Fruit fly (Drosophila melanogaster) whole organism, embryonic: ENCODE results near the gene ftz.

Source experiments
- ATbp ChIP-seq: fragments of 200-800 bp; sonication (Bioruptor generic); optimal IDR thresholded peaks from 2 replicates; lab custom pipeline; 2017; ENCODE audit warnings: missing biosample characterization, mild to moderate bottlenecking, missing genetic modification characterization, missing genetic modification reagents
- Abd-B ChIP-seq: fragments of 200-800 bp; sonication (Bioruptor generic); optimal IDR thresholded peaks from 2 replicates; lab custom pipeline; 2018; ENCODE audit warnings: missing biosample characterization, mild to moderate bottlenecking, missing genetic modification characterization, moderate library complexity
- Antp ChIP-seq: fragments of 200-800 bp; sonication (Bioruptor generic); optimal IDR thresholded peaks from 3 replicates; lab custom pipeline; 2016; ENCODE audit warnings: missing biosample characterization, missing genetic modification characterization
- Bgb ChIP-seq: fragments of 200-800 bp; sonication (Bioruptor generic); IDR thresholded peaks from 2 replicates; pipeline ENCODE4 v1.3.6; 2022; ENCODE audit warnings: missing biosample characterization, missing genetic modification characterization; ENCODE audit not compliant: partially characterized antibody
- CG12071 ChIP-seq: fragments of 200-800 bp; sonication (Bioruptor generic); optimal IDR thresholded peaks from 3 replicates; lab custom pipeline; 2018; ENCODE audit warnings: missing biosample characterization, mild to moderate bottlenecking, missing genetic modification characterization
- CG1233 ChIP-seq: fragments of 200-800 bp; sonication (Bioruptor generic); optimal IDR thresholded peaks from 4 replicates; lab custom pipeline; 2018; ENCODE audit warnings: missing biosample characterization, mild to moderate bottlenecking, missing genetic modification characterization
- CG12769 ChIP-seq: fragments of 200-800 bp; sonication (Bioruptor generic); optimal IDR thresholded peaks from 2 replicates; lab custom pipeline; 2019; ENCODE audit warnings: missing biosample characterization, mild to moderate bottlenecking, missing genetic modification characterization, moderate library complexity
- CG13287 ChIP-seq: fragments of 200-800 bp; sonication (Bioruptor generic); IDR thresholded peaks from 2 replicates; pipeline ENCODE4 v1.3.6; 2022; ENCODE audit warnings: missing biosample characterization, missing genetic modification characterization; ENCODE audit not compliant: partially characterized antibody
- CG15514 ChIP-seq: fragments of 200-800 bp; sonication (Bioruptor generic); optimal IDR thresholded peaks from 3 replicates; lab custom pipeline; 2017; ENCODE audit warnings: missing biosample characterization, missing genetic modification characterization, mild to moderate bottlenecking, moderate library complexity, missing genetic modification reagents
- CG15696 ChIP-seq: fragments of 200-800 bp; sonication (Bioruptor generic); optimal IDR thresholded peaks from 2 replicates; lab custom pipeline; 2019; ENCODE audit warnings: missing biosample characterization, mild to moderate bottlenecking, missing genetic modification characterization, moderate library complexity
- CG1647 ChIP-seq: fragments of 200-800 bp; sonication (Bioruptor generic); optimal IDR thresholded peaks from 3 replicates; lab custom pipeline; 2016; ENCODE audit warnings: missing biosample characterization, missing genetic modification characterization
- CG18764 ChIP-seq: fragments of 200-800 bp; sonication (Bioruptor generic); optimal IDR thresholded peaks from 3 replicates; lab custom pipeline; 2016; ENCODE audit warnings: missing biosample characterization, missing genetic modification characterization
- CG30431 ChIP-seq: fragments of 200-800 bp; sonication (Bioruptor generic); optimal IDR thresholded peaks from 2 replicates; lab custom pipeline; 2017; ENCODE audit warnings: missing biosample characterization, missing genetic modification characterization
- CG31388 ChIP-seq: fragments of 200-800 bp; sonication (Bioruptor generic); optimal IDR thresholded peaks from 2 replicates; lab custom pipeline; 2016; ENCODE audit warnings: missing biosample characterization, missing genetic modification characterization
- CG34422 ChIP-seq: fragments of 200-800 bp; sonication (Bioruptor generic); IDR thresholded peaks from 3 replicates; pipeline ENCODE4 v1.3.6; 2022; ENCODE audit warnings: missing biosample characterization, missing genetic modification characterization
- CG4328 ChIP-seq: fragments of 200-800 bp; sonication (Bioruptor generic); optimal IDR thresholded peaks from 3 replicates; lab custom pipeline; 2017; ENCODE audit warnings: missing biosample characterization, missing genetic modification reagents, missing genetic modification characterization
- CG7372 ChIP-seq: fragments of 200-800 bp; sonication (Bioruptor generic); IDR thresholded peaks from 2 replicates; pipeline ENCODE4 v1.3.6; 2022; ENCODE audit warnings: missing biosample characterization, missing genetic modification characterization
- CG7556 ChIP-seq: fragments of 200-800 bp; sonication (Bioruptor generic); optimal IDR thresholded peaks from 2 replicates; lab custom pipeline; 2017; ENCODE audit warnings: missing biosample characterization, mild to moderate bottlenecking, missing genetic modification characterization
- CG7839 ChIP-seq: fragments of 200-800 bp; sonication (Bioruptor generic); optimal IDR thresholded peaks from 3 replicates; lab custom pipeline; 2018; ENCODE audit warnings: missing biosample characterization, mild to moderate bottlenecking, missing genetic modification characterization, moderate library complexity
- CG8281 ChIP-seq: fragments of 200-800 bp; sonication (Bioruptor generic); optimal IDR thresholded peaks from 2 replicates; lab custom pipeline; 2018; ENCODE audit warnings: missing biosample characterization, mild to moderate bottlenecking, missing genetic modification characterization, moderate library complexity
- CG9932 ChIP-seq: fragments of 200-800 bp; sonication (Bioruptor generic); IDR thresholded peaks from 2 replicates; pipeline ENCODE4 v1.3.6; 2022; ENCODE audit warnings: missing biosample characterization, missing genetic modification characterization
- CkIIα-i1 ChIP-seq: fragments of 200-800 bp; sonication (Bioruptor generic); IDR thresholded peaks from 2 replicates; pipeline ENCODE4 v1.3.6; 2022; ENCODE audit warnings: missing biosample characterization, missing genetic modification characterization
- D19B ChIP-seq: fragments of 200-800 bp; sonication (Bioruptor generic); optimal IDR thresholded peaks from 2 replicates; lab custom pipeline; 2017; ENCODE audit warnings: missing biosample characterization, mild to moderate bottlenecking, missing genetic modification characterization
- Dfd ChIP-seq, 2 experiments: fragments of >200 bp; optimal IDR thresholded peaks; 2 replicates each; lab custom pipeline; 2017; ENCODE audit warnings: missing biosample characterization in 2 of 2, missing genetic modification characterization in 2 of 2
- Dll ChIP-seq: fragments of 200-800 bp; sonication (Bioruptor generic); IDR thresholded peaks from 4 replicates; pipeline ENCODE4 v1.3.6; 2022; ENCODE audit warnings: missing biosample characterization, missing genetic modification characterization; ENCODE audit not compliant: partially characterized antibody
- Drgx ChIP-seq: fragments of 200-800 bp; sonication (Bioruptor generic); IDR thresholded peaks from 2 replicates; pipeline ENCODE4 v1.3.6; 2022; ENCODE audit warnings: missing biosample characterization, missing genetic modification characterization
- H15 ChIP-seq: fragments of 200-800 bp; sonication (Bioruptor generic); IDR thresholded peaks from 3 replicates; pipeline ENCODE4 v1.3.6; 2022; ENCODE audit warnings: missing biosample characterization, missing genetic modification characterization
- Hmx ChIP-seq: fragments of 200-800 bp; sonication (Bioruptor generic); optimal IDR thresholded peaks from 2 replicates; lab custom pipeline; 2016; ENCODE audit warnings: missing biosample characterization, missing genetic modification characterization
- Hr3 ChIP-seq: fragments of 200-800 bp; sonication (Bioruptor generic); optimal IDR thresholded peaks from 3 replicates; lab custom pipeline; 2016; ENCODE audit warnings: missing biosample characterization, missing genetic modification characterization
- NC2β ChIP-seq: fragments of 200-800 bp; sonication (Bioruptor generic); optimal IDR thresholded peaks from 2 replicates; lab custom pipeline; 2016; ENCODE audit warnings: missing biosample characterization, missing genetic modification characterization
- NK7.1 ChIP-seq: fragments of 200-800 bp; sonication (Bioruptor generic); optimal IDR thresholded peaks from 3 replicates; lab custom pipeline; 2016; ENCODE audit warnings: missing biosample characterization, missing genetic modification characterization
- Nf-YA ChIP-seq: fragments of 200-800 bp; sonication (Bioruptor generic); IDR thresholded peaks from 2 replicates; pipeline ENCODE4 v1.3.6; 2022; ENCODE audit warnings: missing biosample characterization, missing genetic modification characterization
- Nf-YC ChIP-seq: fragments of 200-800 bp; optimal IDR thresholded peaks from 3 replicates; lab custom pipeline; 2019; ENCODE audit warnings: missing biosample characterization, mild to moderate bottlenecking, missing genetic modification characterization, moderate library complexity
- Oaz ChIP-seq: fragments of 200-800 bp; sonication (Bioruptor generic); IDR thresholded peaks from 2 replicates; pipeline ENCODE4 v1.3.6; 2022; ENCODE audit warnings: missing biosample characterization, missing genetic modification characterization
- Sox102F ChIP-seq: fragments of 200-800 bp; sonication (Bioruptor generic); optimal IDR thresholded peaks from 2 replicates; lab custom pipeline; 2018; ENCODE audit warnings: missing biosample characterization, mild to moderate bottlenecking, missing genetic modification characterization, moderate library complexity
- az2 ChIP-seq: fragments of 200-800 bp; sonication (Bioruptor generic); optimal IDR thresholded peaks from 3 replicates; lab custom pipeline; 2016; ENCODE audit warnings: missing biosample characterization, missing genetic modification characterization
- danr ChIP-seq: fragments of 200-800 bp; sonication (Bioruptor generic); IDR thresholded peaks from 2 replicates; pipeline ENCODE4 v1.3.6; 2022; ENCODE audit warnings: missing biosample characterization, missing genetic modification characterization
- ftz-f1 ChIP-seq: fragments of 200-800 bp; sonication (Bioruptor generic); optimal IDR thresholded peaks from 2 replicates; lab custom pipeline; 2016; ENCODE audit warnings: missing biosample characterization, missing genetic modification characterization
- grn ChIP-seq: fragments of 200-800 bp; sonication (Bioruptor generic); optimal IDR thresholded peaks from 3 replicates; lab custom pipeline; 2017; ENCODE audit warnings: missing biosample characterization, missing genetic modification characterization
- jumu ChIP-seq: fragments of 200-800 bp; sonication (Bioruptor generic); optimal IDR thresholded peaks from 3 replicates; lab custom pipeline; 2016; ENCODE audit warnings: missing biosample characterization, missing genetic modification characterization
- kah ChIP-seq: fragments of 200-800 bp; sonication (Bioruptor generic); optimal IDR thresholded peaks from 2 replicates; lab custom pipeline; 2018; ENCODE audit warnings: missing biosample characterization, mild to moderate bottlenecking, missing genetic modification characterization
- knrl ChIP-seq: fragments of 200-800 bp; sonication (Bioruptor generic); IDR thresholded peaks from 3 replicates; pipeline ENCODE4 v1.3.6; 2022; ENCODE audit warnings: missing biosample characterization, missing genetic modification characterization; ENCODE audit not compliant: partially characterized antibody
- onecut ChIP-seq: fragments of 200-800 bp; sonication (Bioruptor generic); IDR thresholded peaks from 2 replicates; pipeline ENCODE4 v1.3.6; 2022; ENCODE audit warnings: missing biosample characterization, missing genetic modification characterization
- sr ChIP-seq: fragments of 200-800 bp; sonication (Bioruptor generic); IDR thresholded peaks from 3 replicates; pipeline ENCODE4 v1.3.6; 2022; ENCODE audit warnings: missing biosample characterization, missing genetic modification characterization
- tap ChIP-seq: fragments of 200-800 bp; optimal IDR thresholded peaks from 3 replicates; lab custom pipeline; 2019; ENCODE audit warnings: missing biosample characterization, mild to moderate bottlenecking, missing genetic modification characterization, moderate library complexity
- tin ChIP-seq: fragments of 200-800 bp; sonication (Bioruptor generic); optimal IDR thresholded peaks from 3 replicates; lab custom pipeline; 2016; ENCODE audit warnings: missing biosample characterization, missing genetic modification characterization
- trem ChIP-seq: fragments of 200-800 bp; optimal IDR thresholded peaks from 3 replicates; lab custom pipeline; 2019; ENCODE audit warnings: missing biosample characterization, mild to moderate bottlenecking, missing genetic modification characterization, moderate library complexity
- tx ChIP-seq: fragments of 200-800 bp; sonication (Bioruptor generic); optimal IDR thresholded peaks from 2 replicates; lab custom pipeline; 2016; ENCODE audit warnings: missing biosample characterization, missing genetic modification characterization
- vfl ChIP-seq: fragments of 200-800 bp; sonication (Bioruptor generic); optimal IDR thresholded peaks from 2 replicates; lab custom pipeline; 2016; ENCODE audit warnings: missing biosample characterization, missing genetic modification characterization
- wor ChIP-seq: fragments of 200-800 bp; sonication (Bioruptor generic); IDR thresholded peaks from 2 replicates; pipeline ENCODE4 v1.3.6; 2022; ENCODE audit warnings: missing biosample characterization, missing genetic modification characterization
- zf30C ChIP-seq: fragments of 200-800 bp; sonication (Bioruptor generic); optimal IDR thresholded peaks from 3 replicates; lab custom pipeline; 2018; ENCODE audit warnings: missing biosample characterization, mild to moderate bottlenecking, missing genetic modification characterization

ftz gene

DNA sequence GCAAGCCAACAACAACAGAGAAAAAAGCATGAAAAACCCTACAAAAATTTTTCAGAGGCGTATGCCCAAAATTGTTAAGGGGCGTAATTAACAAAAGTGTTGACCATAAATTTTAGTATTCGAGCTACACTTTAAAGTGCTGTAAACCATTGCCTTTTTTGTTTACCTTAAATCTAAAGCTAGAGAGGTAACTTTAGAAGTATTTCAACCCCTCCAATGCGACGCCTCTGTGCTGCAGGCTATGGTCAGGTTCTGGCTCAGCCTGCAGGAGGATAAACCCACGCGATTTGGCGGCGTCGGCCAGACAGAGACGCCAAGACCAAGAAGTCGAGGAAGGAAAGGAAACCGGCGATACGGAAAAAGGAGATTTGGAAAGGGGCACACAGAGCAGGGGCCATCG is 50.3 kb downstream of the ftz start (continued):
- TF ChIP-seq danr (GFP tag; lab: Robert Waterston, UW) (0 out of 2 replicates have a peak, but pooled peaks have one; percentile 25), tx (GFP tag; lab: Kevin White, UChicago) (peak; percentile 23), jumu (GFP tag; lab: Kevin White, UChicago) (peak; percentile 79), kah (GFP tag; lab: Kevin White, UChicago) (peak; percentile 10), Hmx (GFP tag; lab: Kevin White, UChicago) (no peak), Drgx (GFP tag; lab: Robert Waterston, UW) (peak; percentile 43), Hr3 (peak; percentile 54), CG8281 (tag; lab: Kevin White, UChicago) (peak; percentile 24), CG15514 (GFP tag; lab: Kevin White, UChicago) (peak; percentile 50), trem (tag; lab: Kevin White, UChicago) (peak; percentile 67), CG1647 (GFP tag; lab: Kevin White, UChicago) (peak; percentile 51), CG12769 (tag; lab: Kevin White, UChicago) (peak; percentile 50), onecut (GFP tag; lab: Robert Waterston, UW) (peak; percentile 78), CG1233 (GFP tag; lab: Kevin White, UChicago) (peak; percentile 73), CG34422 (GFP tag; lab: Robert Waterston, UW) (peak; percentile 72; the same call in 2 of the 3 replicates), CG31388 (GFP tag; lab: Kevin White, UChicago) (peak; percentile 56), ftz-f1 (no peak), Oaz (GFP tag; lab: Robert Waterston, UW) (no peak), knrl (peak; percentile 18; the same call in 1 of the 3 replicates), Dll (no peak), CG7839 (tag; lab: Kevin White, UChicago) (peak; percentile 79), Nf-YA (GFP tag; lab: Robert Waterston, UW) (no peak), vfl (GFP tag; lab: Kevin White, UChicago) (no peak), grn (GFP tag; lab: Kevin White, UChicago) (no peak), Sox102F (GFP tag; lab: Kevin White, UChicago) (peak; percentile 50), CkIIα-i1 (GFP tag; lab: Robert Waterston, UW) (no peak), CG4328 (GFP tag; lab: Kevin White, UChicago) (no peak), tap (tag; lab: Kevin White, UChicago) (peak; percentile 70), Dfd (GFP tag; optimal IDR thresholded peaks at IDR 0.05; lab: Kevin White, UChicago) (no peak), tin (GFP tag; lab: Kevin White, UChicago) (peak; percentile 87), NC2β (GFP tag; lab: Kevin White, UChicago) (peak; percentile 77), CG15696 (tag; lab: Kevin White, UChicago) (peak; percentile 97), az2 (GFP tag; lab: Kevin White, UChicago) (peak; percentile 69), Bgb (GFP tag; lab: Robert Waterston, UW) (no peak), Antp (peak; percentile 81), zf30C (GFP tag; lab: Kevin White, UChicago) (no peak), CG13287 (GFP tag; lab: Robert Waterston, UW) (no peak), CG7556 (GFP tag; lab: Kevin White, UChicago) (peak; percentile 77), D19B (GFP tag; lab: Kevin White, UChicago) (peak; percentile 2), CG30431 (GFP tag; lab: Kevin White, UChicago) (peak; percentile 66), CG18764 (GFP tag; lab: Kevin White, UChicago) (peak; percentile 51), H15 (GFP tag; lab: Robert Waterston, UW) (peak; percentile 55; the same call in 1 of the 3 replicates), CG7372 (GFP tag; lab: Robert Waterston, UW) (peak; percentile 57; the same call in 1 of the 2 replicates), NK7.1 (GFP tag; lab: Kevin White, UChicago) (peak; percentile 25), CG12071 (GFP tag; lab: Kevin White, UChicago) (peak; percentile 39), Nf-YC (tag; lab: Kevin White, UChicago) (peak; percentile 40), wor (GFP tag; lab: Robert Waterston, UW) (no peak), Abd-B (GFP tag; lab: Kevin White, UChicago) (peak; percentile 80), ATbp (GFP tag; lab: Kevin White, UChicago) (peak; percentile 55), sr (GFP tag; lab: Robert Waterston, UW) (no peak), CG9932 (GFP tag; lab: Robert Waterston, UW) (peak; percentile 52)
